Worm (Caenorhabditis elegans) whole organism, L2 larva: ENCODE data around the gene prx-5.
A peak's percentile ranks its signal among the peaks of the same experiment; 100 is the strongest.

Experiments used
- F13H6.1 ChIP-seq: sonication (generic microtip); optimal IDR thresholded peaks from 2 replicates; lab custom pipeline; 2016; ENCODE audit warnings: missing genetic modification characterization, missing compliant biosample characterization
- R02D3.7 ChIP-seq: fragments of 150-350 bp; optimal IDR thresholded peaks from 2 replicates; lab custom pipeline; 2014; ENCODE audit warnings: missing biosample characterization, missing genetic modification characterization
- ZK546.5 ChIP-seq: sonication (generic microtip); optimal IDR thresholded peaks from 2 replicates; lab custom pipeline; 2017; ENCODE audit warnings: missing biosample characterization, missing genetic modification characterization
- alr-1 ChIP-seq: fragments of 150-350 bp; optimal IDR thresholded peaks from 2 replicates; lab custom pipeline; 2014; ENCODE audit warnings: missing biosample characterization, missing genetic modification characterization
- aly-2 ChIP-seq: fragments of 150-350 bp; optimal IDR thresholded peaks from 2 replicates; lab custom pipeline; 2014; ENCODE audit warnings: missing biosample characterization, missing genetic modification characterization
- ama-1 ChIP-seq: fragments of 150-350 bp; optimal IDR thresholded peaks from 2 replicates; lab custom pipeline; 2018; ENCODE audit warnings: inconsistent platforms
- blmp-1 ChIP-seq: sonication (generic microtip); optimal IDR thresholded peaks from 2 replicates; lab custom pipeline; 2017; ENCODE audit warnings: missing genetic modification characterization, mild to moderate bottlenecking, missing compliant biosample characterization, antibody characterized with exemption, moderate library complexity; ENCODE audit not compliant: insufficient read depth
- ceh-16 ChIP-seq: fragments of 150-350 bp; optimal IDR thresholded peaks from 2 replicates; lab custom pipeline; 2014; ENCODE audit warnings: missing biosample characterization, missing genetic modification characterization
- ceh-82 ChIP-seq: fragments of 150-350 bp; optimal IDR thresholded peaks from 2 replicates; lab custom pipeline; 2014; ENCODE audit warnings: missing biosample characterization, missing genetic modification characterization
- crh-2 ChIP-seq: sonication (generic microtip); optimal IDR thresholded peaks from 2 replicates; lab custom pipeline; 2017; ENCODE audit warnings: missing biosample characterization, missing genetic modification characterization
- dmd-4 ChIP-seq: sonication (generic microtip); optimal IDR thresholded peaks from 2 replicates; lab custom pipeline; 2017; ENCODE audit warnings: missing biosample characterization, missing genetic modification characterization
- elt-3 ChIP-seq: sonication (generic microtip); optimal IDR thresholded peaks from 2 replicates; lab custom pipeline; 2017; ENCODE audit warnings: missing biosample characterization, missing genetic modification characterization
- fos-1 ChIP-seq: fragments of 150-350 bp; optimal IDR thresholded peaks from 2 replicates; lab custom pipeline; 2014; ENCODE audit warnings: missing biosample characterization, missing genetic modification characterization
- gmeb-1 ChIP-seq: fragments of 150-350 bp; optimal IDR thresholded peaks from 2 replicates; lab custom pipeline; 2014; ENCODE audit warnings: missing biosample characterization, missing genetic modification characterization
- lin-11 ChIP-seq: fragments of 150-350 bp; sonication (generic microtip); optimal IDR thresholded peaks from 2 replicates; lab custom pipeline; 2014; ENCODE audit warnings: missing biosample characterization, missing genetic modification characterization, inconsistent platforms, mixed read lengths
- lin-13 ChIP-seq: fragments of 150-350 bp; optimal IDR thresholded peaks from 2 replicates; lab custom pipeline; 2014; ENCODE audit warnings: missing biosample characterization, missing genetic modification reagents, missing genetic modification characterization
- lin-39 ChIP-seq: fragments of 150-350 bp; optimal IDR thresholded peaks from 2 replicates; lab custom pipeline; 2014; ENCODE audit warnings: missing biosample characterization, missing genetic modification reagents, missing genetic modification characterization
- lsy-2 ChIP-seq, 2 experiments: fragments of 150-350 bp in 1 of 2; sonication (generic microtip) in 1 of 2; optimal IDR thresholded peaks; 2 replicates each; lab custom pipeline; 2014 to 2017; ENCODE audit warnings: missing biosample characterization in 2 of 2, missing genetic modification characterization in 2 of 2
- mab-5 ChIP-seq: fragments of 150-350 bp; optimal IDR thresholded peaks from 2 replicates; lab custom pipeline; 2014; ENCODE audit warnings: missing biosample characterization, missing genetic modification characterization
- nhr-10 ChIP-seq: sonication (generic microtip); optimal IDR thresholded peaks from 2 replicates; lab custom pipeline; 2017; ENCODE audit warnings: missing biosample characterization, missing genetic modification characterization
- nhr-11 ChIP-seq: fragments of 150-350 bp; optimal IDR thresholded peaks from 2 replicates; lab custom pipeline; 2014; ENCODE audit warnings: missing biosample characterization, missing genetic modification characterization
- nhr-129 ChIP-seq: fragments of 150-350 bp; optimal IDR thresholded peaks from 2 replicates; lab custom pipeline; 2014; ENCODE audit warnings: missing biosample characterization, missing genetic modification characterization
- nhr-23 ChIP-seq: fragments of 150-350 bp; optimal IDR thresholded peaks from 2 replicates; lab custom pipeline; 2014; ENCODE audit warnings: missing biosample characterization, missing genetic modification reagents, missing genetic modification characterization
- nhr-237 ChIP-seq: fragments of 150-350 bp; optimal IDR thresholded peaks from 2 replicates; lab custom pipeline; 2014; ENCODE audit warnings: missing biosample characterization, missing genetic modification characterization
- nhr-25 ChIP-seq: fragments of 150-350 bp; sonication (generic microtip); optimal IDR thresholded peaks from 3 replicates; lab custom pipeline; 2014; ENCODE audit warnings: missing biosample characterization, missing genetic modification characterization
- nhr-6 ChIP-seq: fragments of 150-350 bp; optimal IDR thresholded peaks from 2 replicates; lab custom pipeline; 2014; ENCODE audit warnings: missing biosample characterization, missing genetic modification characterization
- peb-1 ChIP-seq: fragments of 150-350 bp; optimal IDR thresholded peaks from 2 replicates; lab custom pipeline; 2014; ENCODE audit warnings: missing biosample characterization, missing genetic modification characterization
- sem-4 ChIP-seq: fragments of 150-350 bp; optimal IDR thresholded peaks from 2 replicates; lab custom pipeline; 2014; ENCODE audit warnings: missing biosample characterization, missing genetic modification reagents, missing genetic modification characterization
- skn-1 ChIP-seq: sonication (generic microtip); optimal IDR thresholded peaks from 2 replicates; lab custom pipeline; 2017; ENCODE audit warnings: missing biosample characterization, missing genetic modification characterization
- sma-3 ChIP-seq: sonication (generic microtip); optimal IDR thresholded peaks from 2 replicates; lab custom pipeline; 2016; ENCODE audit warnings: missing genetic modification reagents, missing genetic modification characterization, missing compliant biosample characterization
- sma-9 ChIP-seq, 2 experiments: fragments of 150-350 bp in 1 of 2; sonication (generic microtip) in 1 of 2; optimal IDR thresholded peaks; 2 replicates each; lab custom pipeline; 2014 to 2016; ENCODE audit warnings: missing genetic modification characterization in 2 of 2, mild to moderate bottlenecking in 1 of 2, missing biosample characterization in 1 of 2, missing compliant biosample characterization in 1 of 2, missing genetic modification reagents in 1 of 2, moderate library complexity in 1 of 2
- snpc-4 ChIP-seq: fragments of 150-350 bp; optimal IDR thresholded peaks from 2 replicates; lab custom pipeline; 2014; ENCODE audit warnings: missing biosample characterization, missing genetic modification characterization
- unc-39 ChIP-seq: fragments of 150-350 bp; optimal IDR thresholded peaks from 2 replicates; lab custom pipeline; 2014; ENCODE audit warnings: missing biosample characterization, missing genetic modification characterization
- unc-55 ChIP-seq: fragments of 150-350 bp; sonication (generic microtip); optimal IDR thresholded peaks from 3 replicates; lab custom pipeline; 2014; ENCODE audit warnings: missing biosample characterization, missing genetic modification reagents, missing genetic modification characterization
- unc-62 ChIP-seq: fragments of 150-350 bp; optimal IDR thresholded peaks from 2 replicates; lab custom pipeline; 2014; ENCODE audit warnings: missing biosample characterization, missing genetic modification reagents, missing genetic modification characterization
- ztf-1 ChIP-seq: fragments of 200-800 bp; sonication (Bioruptor generic); conservative IDR thresholded peaks from 2 replicates; pipeline ENCODE4 v1.3.6; 2022; ENCODE audit warnings: missing genetic modification characterization, missing compliant biosample characterization
- ztf-11 ChIP-seq: sonication (generic microtip); optimal IDR thresholded peaks from 2 replicates; lab custom pipeline; 2017; ENCODE audit warnings: missing biosample characterization, missing genetic modification characterization
- ztf-4 ChIP-seq: fragments of 150-350 bp; optimal IDR thresholded peaks from 2 replicates; lab custom pipeline; 2014; ENCODE audit warnings: missing biosample characterization, missing genetic modification characterization

The prx-5 gene

ce11 chrII:8747246-8747938 is 42.8 kb downstream of the prx-5 start (continued):
- TF ChIP-seq ceh-82 (tag; lab: Kevin White, UChicago) (no peak), sem-4 (peak; percentile 76), ama-1 (peak; percentile 96), ztf-4 (tag; lab: Kevin White, UChicago) (peak; percentile 93), ztf-11 (tag; lab: Kevin White, UChicago) (no peak), blmp-1 (tag; lab: Kevin White, UChicago) (no peak), sma-9 (GFP tag; optimal IDR thresholded peaks at IDR 0.05; lab: Kevin White, UChicago) (peak; percentile 73), sma-9 (tag; optimal IDR thresholded peaks at IDR 0.05; lab: Kevin White, UChicago) (no peak), unc-62 (GFP tag; lab: Kevin White, UChicago) (no peak), gmeb-1 (tag; lab: Kevin White, UChicago) (no peak), skn-1 (tag; lab: Kevin White, UChicago) (no peak), lin-11 (peak; percentile 23), aly-2 (tag; lab: Kevin White, UChicago) (no peak), peb-1 (tag; lab: Kevin White, UChicago) (no peak), snpc-4 (peak; percentile 1), ztf-1 (GFP tag; lab: Robert Waterston, UW) (0 out of 2 replicates have a peak, but pooled peaks have one; percentile 85), sma-3 (peak; percentile 69), lin-39 (tag; lab: Kevin White, UChicago) (no peak), ceh-16 (tag; lab: Kevin White, UChicago) (no peak)

- TF ChIP-seq dmd-4 (tag; lab: Kevin White, UChicago) (no peak), lin-39 (tag; lab: Kevin White, UChicago) (no peak), ztf-11 (tag; lab: Kevin White, UChicago) (no peak), ztf-1 (GFP tag; lab: Robert Waterston, UW) (no peak), peb-1 (tag; lab: Kevin White, UChicago) (no peak), ztf-4 (tag; lab: Kevin White, UChicago) (no peak), unc-55 (GFP tag; lab: Kevin White, UChicago) (no peak), alr-1 (tag; lab: Kevin White, UChicago) (no peak), F13H6.1 (no peak)
These were observed 43.3 kb downstream of the prx-5 start for ce11 chrII:8747939-8748352.

DNA sequence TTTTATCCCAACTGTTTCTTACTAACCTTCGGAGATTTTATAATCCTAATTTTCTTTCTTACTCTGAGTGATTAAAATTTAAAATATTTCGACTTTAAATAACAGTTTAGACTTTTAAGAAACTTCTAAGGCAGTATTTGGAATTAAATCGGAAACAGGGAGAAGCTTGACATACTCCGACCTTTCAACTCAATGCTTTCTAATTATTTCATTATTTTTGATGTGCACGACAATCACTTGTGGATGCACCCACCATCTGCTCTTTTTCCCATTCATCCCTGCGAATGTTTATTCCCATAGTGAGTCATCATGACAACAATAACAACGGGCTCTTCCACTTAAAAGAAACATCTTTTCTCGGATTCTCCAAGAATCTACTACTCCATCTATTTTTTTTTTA is 44.0 kb downstream of the prx-5 start:
- TF ChIP-seq crh-2 (no peak), ztf-1 (GFP tag; lab: Robert Waterston, UW) (no peak), nhr-6 (tag; lab: Kevin White, UChicago) (no peak), elt-3 (tag; lab: Kevin White, UChicago) (no peak), ZK546.5 (no peak), skn-1 (tag; lab: Kevin White, UChicago) (no peak), peb-1 (tag; lab: Kevin White, UChicago) (no peak), lin-11 (no peak), lin-39 (tag; lab: Kevin White, UChicago) (no peak), nhr-237 (no peak), blmp-1 (tag; lab: Kevin White, UChicago) (no peak), sma-9 (GFP tag; optimal IDR thresholded peaks at IDR 0.05; lab: Kevin White, UChicago) (no peak), sma-9 (tag; optimal IDR thresholded peaks at IDR 0.05; lab: Kevin White, UChicago) (no peak)

DNA sequence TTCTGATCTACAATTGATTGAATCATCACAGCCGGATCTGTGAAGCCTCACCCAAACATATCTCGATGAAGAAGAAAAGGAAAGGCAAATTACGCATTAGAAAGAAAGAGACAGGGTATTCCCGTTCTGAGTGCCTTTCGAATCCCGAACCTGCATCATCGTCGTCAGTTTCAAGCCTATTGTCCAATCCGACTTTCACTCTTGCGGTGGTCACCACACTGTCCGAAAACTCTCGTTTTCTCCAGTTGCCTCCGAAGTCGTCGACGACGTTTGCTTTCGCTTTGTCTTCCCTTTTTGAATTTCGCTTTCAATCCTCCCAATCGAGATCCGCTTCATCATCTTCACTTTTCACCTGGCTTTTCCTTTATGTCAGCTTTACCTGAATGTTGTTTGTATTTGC is 44.5 kb downstream of the prx-5 start:
- TF ChIP-seq blmp-1 (tag; lab: Kevin White, UChicago) (peak; percentile 98), fos-1 (tag; lab: Kevin White, UChicago) (no peak)

- TF ChIP-seq blmp-1 (tag; lab: Kevin White, UChicago) (peak; percentile 98), nhr-129 (tag; lab: Kevin White, UChicago) (peak; percentile 13), F13H6.1 (no peak)
These were observed 45.4 kb downstream of the prx-5 start for ce11 chrII:8750056-8750455.

DNA sequence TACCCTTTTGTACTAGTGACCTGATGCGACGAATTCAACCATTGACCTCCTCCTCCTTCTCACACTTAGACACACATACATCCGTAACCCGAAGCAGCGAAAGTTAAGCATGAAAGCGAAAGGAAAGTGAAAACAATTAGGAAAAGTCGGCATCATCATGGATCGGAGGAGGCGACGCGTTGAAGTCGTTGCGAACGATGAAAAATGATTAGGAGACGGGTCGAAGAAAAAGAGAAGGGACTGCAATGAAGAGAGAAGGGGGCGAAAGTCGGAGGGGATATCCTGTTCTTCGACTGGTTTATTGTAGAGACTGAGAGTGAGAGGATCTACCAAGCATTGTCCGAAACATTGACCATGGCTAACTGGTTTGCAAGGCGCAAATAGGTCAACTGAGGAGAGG is 46.4 kb downstream of the prx-5 start:
- TF ChIP-seq blmp-1 (tag; lab: Kevin White, UChicago) (peak; percentile 99), unc-55 (GFP tag; lab: Kevin White, UChicago) (no peak), elt-3 (tag; lab: Kevin White, UChicago) (no peak), ama-1 (no peak), nhr-6 (tag; lab: Kevin White, UChicago) (no peak), sem-4 (peak; percentile 88), crh-2 (no peak), nhr-25 (tag; lab: Kevin White, UChicago) (peak; percentile 27), ceh-16 (tag; lab: Kevin White, UChicago) (no peak), lsy-2 (tag; optimal IDR thresholded peaks at IDR 0.05; lab: Kevin White, UChicago) (peak in 1 of 2 experiments; percentile 27), nhr-10 (tag; lab: Kevin White, UChicago) (no peak), ztf-4 (tag; lab: Kevin White, UChicago) (no peak), unc-39 (tag; lab: Kevin White, UChicago) (no peak), nhr-129 (tag; lab: Kevin White, UChicago) (no peak), skn-1 (tag; lab: Kevin White, UChicago) (no peak), lin-13 (GFP tag; lab: Kevin White, UChicago) (no peak), fos-1 (tag; lab: Kevin White, UChicago) (peak; percentile 9), nhr-11 (tag; lab: Kevin White, UChicago) (no peak), ztf-11 (tag; lab: Kevin White, UChicago) (no peak), nhr-23 (no peak), mab-5 (tag; lab: Kevin White, UChicago) (no peak), ceh-82 (tag; lab: Kevin White, UChicago) (no peak), R02D3.7 (tag; lab: Kevin White, UChicago) (no peak)
